Worm (Caenorhabditis elegans): ENCODE data around the gene sdc-1.

The sdc-1 gene

ce11 chrX:16285151-16285550, 9.6 kb downstream of the sdc-1 start (continued):
- TF ChIP-seq rpc-1 (optimal IDR thresholded peaks at IDR 0.05) (peak; percentile 55), rpc-1 (tag; optimal IDR thresholded peaks at IDR 0.05) (peak; percentile 74), die-1 (tag; optimal IDR thresholded peaks at IDR 0.05) (peak; percentile 2), sptf-2 (GFP tag; optimal IDR thresholded peaks at IDR 0.05) (no peak)

ce11 chrX:16289635-16290034, 14.1 kb downstream of the sdc-1 start:
- TF ChIP-seq ztf-18 (tag; optimal IDR thresholded peaks at IDR 0.05) (no peak), attf-5 (GFP tag; optimal IDR thresholded peaks at IDR 0.05) (no peak), snpc-1.3 (tag; optimal IDR thresholded peaks at IDR 0.05; ENCODE audit: insufficient read depth) (no peak), hmg-1.2 (GFP tag; IDR thresholded peaks at IDR 0.05) (peak; percentile 60; the same call in 1 of the 2 replicates), B0035.1 (tag; optimal IDR thresholded peaks at IDR 0.05) (no peak), snpc-1.1 (tag; optimal IDR thresholded peaks at IDR 0.05; ENCODE audit: insufficient read depth) (peak; percentile 70), egl-18 (GFP tag; IDR thresholded peaks at IDR 0.05) (no peak), F49E8.2 (tag; optimal IDR thresholded peaks at IDR 0.05; ENCODE audit: insufficient read depth) (no peak), snpc-4 (GFP tag; optimal IDR thresholded peaks at IDR 0.05) (peak; percentile 38), snpc-4 (tag; optimal IDR thresholded peaks at IDR 0.05) (peak; percentile 14 to 92 (median 66))

ce11 chrX:16290536-16290935, 15.0 kb downstream of the sdc-1 start:
- no peak for TF ChIP-seq efl-1 (GFP tag; optimal IDR thresholded peaks at IDR 0.05)
- TF ChIP-seq ztf-18 (tag; optimal IDR thresholded peaks at IDR 0.05): no peak
- no peak for TF ChIP-seq Y67H2A.10 (GFP tag; conservative IDR thresholded peaks at IDR 0.05)
- TF ChIP-seq ztf-26 (tag; optimal IDR thresholded peaks at IDR 0.05): peak; percentile 22
- TF ChIP-seq nhr-80 (tag; optimal IDR thresholded peaks at IDR 0.05): peak; percentile 1
- TF ChIP-seq lin-40 (tag; optimal IDR thresholded peaks at IDR 0.05): peak; percentile 54

- TF ChIP-seq zfh-2 (GFP tag; conservative IDR thresholded peaks at IDR 0.05) (no peak), xnd-1 (tag; optimal IDR thresholded peaks at IDR 0.05) (no peak), hmg-1.2 (GFP tag; IDR thresholded peaks at IDR 0.05) (no peak), snpc-1.3 (tag; optimal IDR thresholded peaks at IDR 0.05; ENCODE audit: insufficient read depth) (no peak)
Measured at ce11 chrX:16292933-16293332, 17.4 kb downstream of the sdc-1 start, which contains the start of gene F52E10.4. Gene F52E10.4, minus strand, starts transcription at chrX:16293033.

- TF ChIP-seq nhr-90 (tag; optimal IDR thresholded peaks at IDR 0.05) (no peak), lin-26 (GFP tag; IDR thresholded peaks at IDR 0.05) (no peak), cebp-1 (GFP tag; IDR thresholded peaks at IDR 0.05) (no peak), cebp-1 (tag; optimal IDR thresholded peaks at IDR 0.05) (peak; percentile 8), ekl-4 (GFP tag; IDR thresholded peaks at IDR 0.05) (no peak), nhr-80 (tag; optimal IDR thresholded peaks at IDR 0.05) (peak; percentile 54), madf-10 (tag; optimal IDR thresholded peaks at IDR 0.05) (peak; percentile 69)
Measured at ce11 chrX:16297123-16297522, 21.6 kb downstream of the sdc-1 start.

- peak in 1 of 3 experiments; percentile 32 for TF ChIP-seq lin-35 (GFP tag; optimal IDR thresholded peaks at IDR 0.05)
- peak; percentile 95 for TF ChIP-seq lin-26 (GFP tag; IDR thresholded peaks at IDR 0.05)
- TF ChIP-seq efl-1 (GFP tag; optimal IDR thresholded peaks at IDR 0.05): no peak
- TF ChIP-seq ztf-28 (GFP tag; IDR thresholded peaks at IDR 0.05): no peak
- TF ChIP-seq ceh-58 (GFP tag; IDR thresholded peaks at IDR 0.05): no peak
- TF ChIP-seq snpc-4 (GFP tag; optimal IDR thresholded peaks at IDR 0.05): peak; percentile 46
- peak in 3 of 4 experiments; percentile 63 to 79 (median 73) for TF ChIP-seq snpc-4 (tag; optimal IDR thresholded peaks at IDR 0.05)
- TF ChIP-seq xnd-1 (tag; optimal IDR thresholded peaks at IDR 0.05): no peak
- TF ChIP-seq pha-4 (tag; optimal IDR thresholded peaks at IDR 0.05): no peak
- TF ChIP-seq sea-2 (GFP tag; IDR thresholded peaks at IDR 0.05): no peak
- TF ChIP-seq F57A8.1 (GFP tag; optimal IDR thresholded peaks at IDR 0.05): no peak
- no peak for TF ChIP-seq B0019.2 (GFP tag; conservative IDR thresholded peaks at IDR 0.05)
- peak; percentile 71 for TF ChIP-seq zim-3 (tag; optimal IDR thresholded peaks at IDR 0.05)
- no peak for TF ChIP-seq aptf-2 (GFP tag; conservative IDR thresholded peaks at IDR 0.05)
- no peak for TF ChIP-seq bed-2 (GFP tag; IDR thresholded peaks at IDR 0.05)
- no peak for TF ChIP-seq unc-130 (GFP tag; optimal IDR thresholded peaks at IDR 0.05)
- TF ChIP-seq lsl-1 (GFP tag; optimal IDR thresholded peaks at IDR 0.05): no peak
- no peak for TF ChIP-seq K12H6.12 (tag; optimal IDR thresholded peaks at IDR 0.05)
- TF ChIP-seq nhr-179 (tag; optimal IDR thresholded peaks at IDR 0.05): no peak
Measured at ce11 chrX:16298173-16298572, 22.6 kb downstream of the sdc-1 start.
